Worm (Caenorhabditis elegans): ENCODE measurements around the gene nhr-264.
"Not testable (repeated sequence)": the region's sequence is repeated elsewhere in the genome, so short reads cannot be mapped to it uniquely, and the experiment has no call there.

DNA sequence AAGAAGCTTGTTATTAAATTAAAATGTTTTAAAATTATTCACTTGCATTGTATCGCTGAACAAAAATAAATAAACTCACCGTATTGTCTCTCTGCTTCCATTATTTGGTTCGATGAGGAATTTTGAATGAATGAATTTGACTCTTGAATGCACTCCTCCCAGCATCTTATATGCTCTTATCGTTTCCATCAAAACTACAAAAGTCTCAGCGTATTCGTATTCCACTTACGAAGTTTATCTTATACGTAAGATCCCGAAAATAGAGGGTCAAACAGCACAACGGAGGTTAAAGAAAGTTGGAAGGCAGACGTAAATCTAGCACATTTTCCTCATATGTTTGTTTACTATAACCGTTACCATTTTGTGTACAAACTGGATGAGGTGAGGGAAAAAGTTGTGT is 7.4 kb downstream of the nhr-264 start, which contains the start of gene nhr-267:
- not testable (repeated sequence) for TF ChIP-seq pha-4 (tag; optimal IDR thresholded peaks at IDR 0.05); ceh-28 (tag; optimal IDR thresholded peaks at IDR 0.05); fkh-10 (GFP tag; optimal IDR thresholded peaks at IDR 0.05); mdl-1 (tag; optimal IDR thresholded peaks at IDR 0.05); egl-27 (tag; optimal IDR thresholded peaks at IDR 0.05); nhr-77 (tag; optimal IDR thresholded peaks at IDR 0.05); aly-2 (tag; optimal IDR thresholded peaks at IDR 0.05); daf-12 (tag; optimal IDR thresholded peaks at IDR 0.05); elt-2 (tag; optimal IDR thresholded peaks at IDR 0.05); unc-62 (GFP tag; optimal IDR thresholded peaks at IDR 0.05); nhr-28 (tag; optimal IDR thresholded peaks at IDR 0.05); ama-1 (optimal IDR thresholded peaks at IDR 0.05)
